Fruit fly (Drosophila melanogaster) whole organism, embryonic: ENCODE results near the gene CG46309.

Source experiments
- Adf1 ChIP-seq: fragments of 200-800 bp; sonication (Bioruptor generic); IDR thresholded peaks from 2 replicates; pipeline ENCODE4 v1.3.6; 2022; ENCODE audit warnings: missing biosample characterization, missing genetic modification characterization
- Aef1 ChIP-seq: fragments of 200-800 bp; sonication (Bioruptor generic); IDR thresholded peaks from 3 replicates; pipeline ENCODE4 v1.3.6; 2022; ENCODE audit warnings: missing biosample characterization, missing genetic modification characterization
- CG10654 ChIP-seq: fragments of 200-800 bp; sonication (Bioruptor generic); optimal IDR thresholded peaks from 2 replicates; lab custom pipeline; 2016; ENCODE audit warnings: missing biosample characterization, missing genetic modification characterization
- CG10979 ChIP-seq: fragments of 200-800 bp; sonication (Bioruptor generic); optimal IDR thresholded peaks from 2 replicates; lab custom pipeline; 2018; ENCODE audit warnings: missing biosample characterization, mild to moderate bottlenecking, missing genetic modification characterization, moderate library complexity
- CG13424 ChIP-seq: fragments of 200-800 bp; sonication (Bioruptor generic); optimal IDR thresholded peaks from 2 replicates; lab custom pipeline; 2019; ENCODE audit warnings: missing biosample characterization, mild to moderate bottlenecking, missing genetic modification characterization, moderate library complexity
- CG14441 ChIP-seq: fragments of 200-800 bp; sonication (Bioruptor generic); IDR thresholded peaks from 2 replicates; pipeline ENCODE4 v1.3.6; 2022; ENCODE audit warnings: missing biosample characterization, missing genetic modification characterization
- CG1647 ChIP-seq: fragments of 200-800 bp; sonication (Bioruptor generic); optimal IDR thresholded peaks from 3 replicates; lab custom pipeline; 2016; ENCODE audit warnings: missing biosample characterization, missing genetic modification characterization
- CG17829 ChIP-seq: fragments of 200-800 bp; optimal IDR thresholded peaks from 2 replicates; lab custom pipeline; 2019; ENCODE audit warnings: missing biosample characterization, mild to moderate bottlenecking, missing genetic modification characterization, moderate library complexity
- CG1792 ChIP-seq: fragments of 200-800 bp; sonication (Bioruptor generic); optimal IDR thresholded peaks from 2 replicates; lab custom pipeline; 2016; ENCODE audit warnings: missing biosample characterization, missing genetic modification characterization
- CG1832 ChIP-seq: fragments of 200-800 bp; sonication (Bioruptor generic); optimal IDR thresholded peaks from 2 replicates; lab custom pipeline; 2017; ENCODE audit warnings: missing biosample characterization, mild to moderate bottlenecking, missing genetic modification characterization, inconsistent platforms
- CG32532 ChIP-seq: fragments of 200-800 bp; sonication (Bioruptor generic); IDR thresholded peaks from 2 replicates; pipeline ENCODE4 v1.3.6; 2022; ENCODE audit warnings: missing biosample characterization, missing genetic modification characterization
- CG34376 ChIP-seq: fragments of 200-800 bp; sonication (Bioruptor generic); optimal IDR thresholded peaks from 2 replicates; lab custom pipeline; 2018; ENCODE audit warnings: missing biosample characterization, mild to moderate bottlenecking, missing genetic modification characterization
- CG4424 ChIP-seq: fragments of 200-800 bp; sonication (Bioruptor generic); optimal IDR thresholded peaks from 3 replicates; lab custom pipeline; 2016; ENCODE audit warnings: missing biosample characterization, missing genetic modification characterization
- Chrac-16 ChIP-seq: fragments of 200-800 bp; sonication (Bioruptor generic); optimal IDR thresholded peaks from 3 replicates; lab custom pipeline; 2016; ENCODE audit warnings: missing biosample characterization, missing genetic modification characterization
- D19A ChIP-seq: fragments of 200-800 bp; optimal IDR thresholded peaks from 3 replicates; lab custom pipeline; 2019; ENCODE audit warnings: missing biosample characterization, mild to moderate bottlenecking, missing genetic modification characterization, moderate library complexity
- Dad ChIP-seq: fragments of 200-800 bp; sonication (Bioruptor generic); optimal IDR thresholded peaks from 3 replicates; lab custom pipeline; 2016; ENCODE audit warnings: missing biosample characterization, missing genetic modification characterization
- Dip3 ChIP-seq: fragments of 200-800 bp; sonication (Bioruptor generic); optimal IDR thresholded peaks from 3 replicates; lab custom pipeline; 2016; ENCODE audit warnings: missing biosample characterization, missing genetic modification characterization
- HHEX ChIP-seq: fragments of 200-800 bp; sonication (Bioruptor generic); optimal IDR thresholded peaks from 3 replicates; lab custom pipeline; 2017; ENCODE audit warnings: missing biosample characterization, mild to moderate bottlenecking, missing genetic modification characterization, missing genetic modification reagents
- HLHmδ ChIP-seq: fragments of 200-800 bp; sonication (Bioruptor generic); optimal IDR thresholded peaks from 2 replicates; lab custom pipeline; 2018; ENCODE audit warnings: missing biosample characterization, mild to moderate bottlenecking, missing genetic modification characterization, moderate library complexity
- HmgZ ChIP-seq: fragments of 200-800 bp; sonication (Bioruptor generic); optimal IDR thresholded peaks from 2 replicates; lab custom pipeline; 2018; ENCODE audit warnings: missing biosample characterization, mild to moderate bottlenecking, missing genetic modification characterization
- MBD-R2 ChIP-seq: fragments of 200-800 bp; sonication (Bioruptor generic); IDR thresholded peaks from 2 replicates; pipeline ENCODE4 v1.3.6; 2022; ENCODE audit warnings: missing biosample characterization, missing genetic modification characterization
- MTF-1 ChIP-seq: fragments of 200-800 bp; sonication (Bioruptor generic); optimal IDR thresholded peaks from 2 replicates; lab custom pipeline; 2018; ENCODE audit warnings: missing biosample characterization, mild to moderate bottlenecking, missing genetic modification characterization, borderline replicate concordance
- Nf-YC ChIP-seq: fragments of 200-800 bp; optimal IDR thresholded peaks from 3 replicates; lab custom pipeline; 2019; ENCODE audit warnings: missing biosample characterization, mild to moderate bottlenecking, missing genetic modification characterization, moderate library complexity
- Oli ChIP-seq: fragments of 200-800 bp; sonication (Bioruptor generic); optimal IDR thresholded peaks from 2 replicates; lab custom pipeline; 2018; ENCODE audit warnings: missing biosample characterization, mild to moderate bottlenecking, missing genetic modification characterization, moderate library complexity
- Sin3A ChIP-seq: fragments of >200 bp; optimal IDR thresholded peaks from 2 replicates; lab custom pipeline; 2018
- Stat92E ChIP-seq, 3 experiments: fragments of >200 bp in 2 of 3; fragments of 200-800 bp in 1 of 3; sonication (Bioruptor generic) in 1 of 3; optimal IDR thresholded peaks; 2 replicates each; lab custom pipeline; 2017 to 2019; ENCODE audit warnings: missing biosample characterization in 3 of 3, missing genetic modification characterization in 3 of 3, mild to moderate bottlenecking in 1 of 3, moderate library complexity in 1 of 3
- Usf ChIP-seq: fragments of 200-800 bp; sonication (Bioruptor generic); optimal IDR thresholded peaks from 2 replicates; lab custom pipeline; 2017; ENCODE audit warnings: missing genotype, missing biosample characterization, missing genetic modification characterization
- ab ChIP-seq: fragments of 200-800 bp; sonication (Bioruptor generic); optimal IDR thresholded peaks from 2 replicates; lab custom pipeline; 2016; ENCODE audit warnings: missing biosample characterization, missing genetic modification characterization
- cato ChIP-seq: fragments of 200-800 bp; sonication (Bioruptor generic); optimal IDR thresholded peaks from 2 replicates; lab custom pipeline; 2016; ENCODE audit warnings: missing biosample characterization, missing genetic modification characterization, borderline replicate concordance
- cg ChIP-seq: fragments of 200-800 bp; sonication (Bioruptor generic); optimal IDR thresholded peaks from 3 replicates; lab custom pipeline; 2019; ENCODE audit warnings: missing biosample characterization, mild to moderate bottlenecking, missing genetic modification characterization, moderate library complexity
- chm ChIP-seq: fragments of 200-800 bp; sonication (Bioruptor generic); IDR thresholded peaks from 2 replicates; pipeline ENCODE4 v1.3.6; 2022; ENCODE audit warnings: missing biosample characterization, missing genetic modification characterization
- corto ChIP-seq: fragments of 200-800 bp; sonication (Bioruptor generic); optimal IDR thresholded peaks from 2 replicates; lab custom pipeline; 2016; ENCODE audit warnings: missing biosample characterization, mild to moderate bottlenecking, missing genetic modification characterization, moderate library complexity
- crp ChIP-seq, 2 experiments: fragments of 200-800 bp; sonication (Bioruptor generic); optimal IDR thresholded peaks; 2 replicates in 1 of 2; 3 replicates in 1 of 2; lab custom pipeline; 2017; ENCODE audit warnings: missing biosample characterization in 2 of 2, missing genetic modification characterization in 2 of 2, mild to moderate bottlenecking in 1 of 2, moderate library complexity in 1 of 2
- cwo ChIP-seq: fragments of 200-800 bp; sonication (Bioruptor generic); optimal IDR thresholded peaks from 3 replicates; lab custom pipeline; 2017; ENCODE audit warnings: missing biosample characterization, missing genetic modification characterization, mild to moderate bottlenecking, moderate library complexity, missing genetic modification reagents
- fd96Cb ChIP-seq: fragments of 200-800 bp; sonication (Bioruptor generic); optimal IDR thresholded peaks from 2 replicates; lab custom pipeline; 2018; ENCODE audit warnings: missing biosample characterization, mild to moderate bottlenecking, missing genetic modification characterization, moderate library complexity
- gsb-n ChIP-seq: fragments of 200-800 bp; sonication (Bioruptor generic); optimal IDR thresholded peaks from 3 replicates; lab custom pipeline; 2018; ENCODE audit warnings: missing biosample characterization, mild to moderate bottlenecking, missing genetic modification characterization
- kni ChIP-seq: fragments of 200-800 bp; sonication (Bioruptor generic); optimal IDR thresholded peaks from 3 replicates; lab custom pipeline; 2017; ENCODE audit warnings: mild to moderate bottlenecking, missing biosample characterization, missing genetic modification reagents, missing genetic modification characterization
- luna ChIP-seq: fragments of 200-800 bp; sonication (Bioruptor generic); optimal IDR thresholded peaks from 2 replicates; lab custom pipeline; 2016; ENCODE audit warnings: missing biosample characterization, missing genetic modification characterization
- maf-S ChIP-seq: fragments of 200-800 bp; sonication (Bioruptor generic); optimal IDR thresholded peaks from 2 replicates; lab custom pipeline; 2016; ENCODE audit warnings: missing biosample characterization, missing genetic modification characterization
- mam ChIP-seq: fragments of 200-800 bp; sonication (Bioruptor generic); optimal IDR thresholded peaks from 3 replicates; lab custom pipeline; 2016; ENCODE audit warnings: missing biosample characterization, missing genetic modification characterization
- nau ChIP-seq: fragments of 200-800 bp; sonication (Bioruptor generic); optimal IDR thresholded peaks from 3 replicates; lab custom pipeline; 2017; ENCODE audit warnings: missing biosample characterization, mild to moderate bottlenecking, missing genetic modification characterization, missing genetic modification reagents
- pum ChIP-seq: fragments of 200-800 bp; sonication (Bioruptor generic); optimal IDR thresholded peaks from 2 replicates; lab custom pipeline; 2016; ENCODE audit warnings: missing biosample characterization, missing genetic modification characterization
- sob ChIP-seq: fragments of 200-800 bp; sonication (Bioruptor generic); IDR thresholded peaks from 2 replicates; pipeline ENCODE4 v1.3.6; 2022; ENCODE audit warnings: missing biosample characterization, missing genetic modification characterization
- tap ChIP-seq: fragments of 200-800 bp; optimal IDR thresholded peaks from 3 replicates; lab custom pipeline; 2019; ENCODE audit warnings: missing biosample characterization, mild to moderate bottlenecking, missing genetic modification characterization, moderate library complexity
- tna ChIP-seq: fragments of 200-800 bp; sonication (Bioruptor generic); IDR thresholded peaks from 2 replicates; pipeline ENCODE4 v1.3.6; 2022; ENCODE audit warnings: missing biosample characterization, missing genetic modification characterization; ENCODE audit not compliant: partially characterized antibody
- trem ChIP-seq: fragments of 200-800 bp; optimal IDR thresholded peaks from 3 replicates; lab custom pipeline; 2019; ENCODE audit warnings: missing biosample characterization, mild to moderate bottlenecking, missing genetic modification characterization, moderate library complexity
- unc-4 ChIP-seq: fragments of 200-800 bp; sonication (Bioruptor generic); IDR thresholded peaks from 2 replicates; pipeline ENCODE4 v1.3.6; 2022; ENCODE audit warnings: missing biosample characterization, missing genetic modification characterization; ENCODE audit not compliant: partially characterized antibody
- vvl ChIP-seq: fragments of 200-800 bp; sonication (Bioruptor generic); IDR thresholded peaks from 2 replicates; pipeline ENCODE4 v1.3.6; 2022; ENCODE audit warnings: missing biosample characterization, missing genetic modification characterization
- zfh2 ChIP-seq: fragments of 200-800 bp; sonication (Bioruptor generic); optimal IDR thresholded peaks from 2 replicates; lab custom pipeline; 2016; ENCODE audit warnings: missing biosample characterization, missing genetic modification characterization

Gene CG46309

DNA sequence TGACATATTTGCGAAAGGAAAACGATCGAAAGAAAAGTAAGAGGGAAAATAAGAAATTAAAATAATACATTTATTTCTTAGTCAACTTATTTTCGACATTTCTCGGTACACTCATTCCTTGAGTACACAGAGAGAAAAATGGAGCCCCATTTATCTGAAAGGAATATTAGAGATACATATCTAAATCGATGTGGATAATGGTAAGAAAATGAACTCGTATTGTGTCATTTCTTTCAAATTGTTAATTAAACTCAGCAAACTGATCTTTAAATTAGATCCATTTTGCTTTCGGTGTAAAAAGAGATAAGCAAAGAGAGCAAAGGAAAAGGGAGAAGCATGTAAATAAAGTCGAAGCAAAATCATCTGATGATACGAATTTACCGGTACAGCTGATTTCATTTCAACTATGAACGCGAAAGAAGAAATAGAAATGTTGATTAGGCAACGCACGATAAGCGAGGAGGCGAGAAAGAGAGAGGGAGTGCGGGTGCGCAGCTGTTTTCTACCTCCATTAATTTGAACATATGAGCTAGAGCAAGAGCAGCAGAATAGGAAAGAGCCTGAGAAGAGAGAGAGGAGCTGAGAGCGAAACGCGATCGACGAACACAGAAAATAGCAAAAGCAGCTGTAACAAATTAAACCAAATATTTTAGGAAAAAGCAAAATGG is 34.2 kb upstream of the CG46309 start (continued):
- peak; percentile 87 for TF ChIP-seq HHEX
- peak; percentile 79 for TF ChIP-seq luna (GFP tag; lab: Kevin White, UChicago)
- no peak for TF ChIP-seq HLHmδ (GFP tag; lab: Kevin White, UChicago)
- peak; percentile 66 for TF ChIP-seq CG1832
- TF ChIP-seq Dad (GFP tag; lab: Kevin White, UChicago), result peak; percentile 71
- TF ChIP-seq maf-S (GFP tag; lab: Kevin White, UChicago), result peak; percentile 89
- peak; percentile 89 for TF ChIP-seq CG17829 (tag; lab: Kevin White, UChicago)
- TF ChIP-seq Dip3 (GFP tag; lab: Kevin White, UChicago), result peak; percentile 86
- no peak for TF ChIP-seq CG34376 (GFP tag; lab: Kevin White, UChicago)
- TF ChIP-seq trem (tag; lab: Kevin White, UChicago), result peak; percentile 78
- peak; percentile 71 for TF ChIP-seq cato (GFP tag; lab: Kevin White, UChicago)
- TF ChIP-seq tap (tag; lab: Kevin White, UChicago), result peak; percentile 91
- TF ChIP-seq CG1647 (GFP tag; lab: Kevin White, UChicago), result peak; percentile 81
- TF ChIP-seq crp (GFP tag; optimal IDR thresholded peaks at IDR 0.05; lab: Kevin White, UChicago), result peak; percentile 65 to 92
- TF ChIP-seq corto, result peak; percentile 77
- TF ChIP-seq Aef1 (GFP tag; lab: Robert Waterston, UW), result no peak
- no peak for TF ChIP-seq vvl (GFP tag; lab: Robert Waterston, UW)
- peak; percentile 90 for TF ChIP-seq CG10979 (tag; lab: Kevin White, UChicago)
- no peak for TF ChIP-seq Sin3A (lab: Kevin White, UChicago)
- no peak for TF ChIP-seq kni
- TF ChIP-seq fd96Cb, result peak; percentile 94
- TF ChIP-seq Oli (tag; lab: Kevin White, UChicago), result peak; percentile 91
- TF ChIP-seq nau (GFP tag; lab: Kevin White, UChicago), result no peak
- peak; percentile 87 for TF ChIP-seq CG13424
- TF ChIP-seq mam, result peak; percentile 91
- peak; percentile 79 for TF ChIP-seq D19A (tag; lab: Kevin White, UChicago)
- TF ChIP-seq cwo (GFP tag; lab: Kevin White, UChicago), result peak; percentile 56
- no peak for TF ChIP-seq Adf1 (GFP tag; lab: Robert Waterston, UW)
- TF ChIP-seq MTF-1 (GFP tag; lab: Kevin White, UChicago), result peak; percentile 67
- peak; percentile 83 for TF ChIP-seq CG4424 (GFP tag; lab: Kevin White, UChicago)
- no peak for TF ChIP-seq CG32532
- TF ChIP-seq MBD-R2 (GFP tag; lab: Robert Waterston, UW), result no peak
- no peak for TF ChIP-seq unc-4 (GFP tag; lab: Robert Waterston, UW)
- TF ChIP-seq CG10654 (GFP tag; lab: Kevin White, UChicago), result peak; percentile 88
- peak; percentile 79 for TF ChIP-seq pum
- no peak for TF ChIP-seq chm (GFP tag; lab: Robert Waterston, UW)
- TF ChIP-seq zfh2, result peak; percentile 85
- TF ChIP-seq gsb-n, result peak; percentile 80
- TF ChIP-seq HmgZ (tag; lab: Kevin White, UChicago), result peak; percentile 90
- TF ChIP-seq cg, result no peak
- no peak for TF ChIP-seq sob (GFP tag; lab: Robert Waterston, UW)
- peak; percentile 15 for TF ChIP-seq ab
- TF ChIP-seq Nf-YC (tag; lab: Kevin White, UChicago), result no peak
- TF ChIP-seq Usf, result peak; percentile 74
- TF ChIP-seq tna, result no peak
- TF ChIP-seq Chrac-16 (GFP tag; lab: Kevin White, UChicago), result peak; percentile 84
- TF ChIP-seq Stat92E (GFP tag; optimal IDR thresholded peaks at IDR 0.05; lab: Kevin White, UChicago), result no peak
- no peak for TF ChIP-seq CG14441
- peak; percentile 74 for TF ChIP-seq CG1792 (GFP tag; lab: Kevin White, UChicago)
